Worm (Caenorhabditis elegans) whole organism, young adult: ENCODE results near the gene T19C4.24.

Source experiments
- F22D6.2 ChIP-seq: sonication (generic microtip); optimal IDR thresholded peaks from 2 replicates; lab custom pipeline; 2016; ENCODE audit warnings: mild to moderate bottlenecking, missing genetic modification characterization, missing compliant biosample characterization
- F33H1.4 ChIP-seq: fragments of 200-800 bp; sonication (Bioruptor generic); IDR thresholded peaks from 2 replicates; pipeline ENCODE4 v1.3.6; 2022; ENCODE audit warnings: missing genetic modification reagents, missing genetic modification characterization, missing compliant biosample characterization
- K12H6.12 ChIP-seq: fragments of 200-800 bp; sonication (Bioruptor generic); optimal IDR thresholded peaks from 2 replicates; lab custom pipeline; 2018; ENCODE audit warnings: mild to moderate bottlenecking, missing genetic modification characterization, missing compliant biosample characterization
- Y56A3A.18 ChIP-seq: fragments of 200-800 bp; sonication (Bioruptor generic); IDR thresholded peaks from 2 replicates; pipeline ENCODE4 v1.3.6; 2022; ENCODE audit warnings: missing genetic modification reagents, missing genetic modification characterization, missing compliant biosample characterization
- Y79H2A.3 ChIP-seq: fragments of 200-800 bp; sonication (Bioruptor generic); conservative IDR thresholded peaks from 2 replicates; pipeline ENCODE4 v1.3.6; 2022; ENCODE audit warnings: missing genetic modification reagents, missing genetic modification characterization, missing compliant biosample characterization
- Y95B8A.8 ChIP-seq: fragments of 200-800 bp; sonication (Bioruptor generic); IDR thresholded peaks from 2 replicates; pipeline ENCODE4 v1.3.6; 2022; ENCODE audit warnings: missing genetic modification reagents, missing genetic modification characterization, missing compliant biosample characterization
- ZK185.1 ChIP-seq: sonication (generic microtip); optimal IDR thresholded peaks from 2 replicates; lab custom pipeline; 2016; ENCODE audit warnings: mild to moderate bottlenecking, missing genetic modification characterization, missing compliant biosample characterization; ENCODE audit not compliant: poor library complexity, severe bottlenecking
- akir-1 ChIP-seq: fragments of 200-800 bp; sonication (Bioruptor generic); optimal IDR thresholded peaks from 2 replicates; lab custom pipeline; 2018; ENCODE audit warnings: mild to moderate bottlenecking, missing genetic modification characterization, moderate library complexity, missing compliant biosample characterization
- ama-1 ChIP-seq, 3 experiments: fragments of 150-350 bp in 1 of 3; sonication (generic microtip) in 2 of 3; optimal IDR thresholded peaks; 2 replicates each; lab custom pipeline; 2014 to 2018; ENCODE audit warnings: missing biosample characterization in 2 of 3, missing genetic modification characterization in 2 of 3, missing genetic modification reagents in 2 of 3
- athp-1 ChIP-seq: sonication (generic microtip); optimal IDR thresholded peaks from 2 replicates; lab custom pipeline; 2017; ENCODE audit warnings: mild to moderate bottlenecking, missing genetic modification characterization, missing compliant biosample characterization
- attf-6 ChIP-seq: fragments of 200-800 bp; sonication (Bioruptor generic); IDR thresholded peaks from 2 replicates; pipeline ENCODE4 v1.3.6; 2022; ENCODE audit warnings: missing genetic modification reagents, missing genetic modification characterization, missing compliant biosample characterization
- egl-44 ChIP-seq: fragments of 200-800 bp; sonication (Bioruptor generic); IDR thresholded peaks from 2 replicates; pipeline ENCODE4 v1.3.6; 2022; ENCODE audit warnings: missing genetic modification reagents, missing genetic modification characterization, missing compliant biosample characterization
- ekl-4 ChIP-seq: fragments of 200-800 bp; sonication (Bioruptor generic); IDR thresholded peaks from 2 replicates; pipeline ENCODE4 v1.3.6; 2022; ENCODE audit warnings: missing genetic modification reagents, missing genetic modification characterization, missing compliant biosample characterization
- ets-4 ChIP-seq: fragments of 200-800 bp; sonication (Bioruptor generic); optimal IDR thresholded peaks from 2 replicates; lab custom pipeline; 2018; ENCODE audit warnings: mild to moderate bottlenecking, missing genetic modification characterization, missing compliant biosample characterization
- hlh-12 ChIP-seq: sonication (generic microtip); optimal IDR thresholded peaks from 2 replicates; lab custom pipeline; 2016; ENCODE audit warnings: missing genetic modification characterization, missing compliant biosample characterization
- lin-26 ChIP-seq: fragments of 200-800 bp; sonication (Bioruptor generic); IDR thresholded peaks from 2 replicates; pipeline ENCODE4 v1.3.6; 2022; ENCODE audit warnings: missing genetic modification reagents, missing genetic modification characterization, missing compliant biosample characterization
- lin-54 ChIP-seq: fragments of 200-800 bp; sonication (Bioruptor generic); optimal IDR thresholded peaks from 2 replicates; lab custom pipeline; 2018; ENCODE audit warnings: mild to moderate bottlenecking, missing genetic modification characterization, missing compliant biosample characterization
- lsl-1 ChIP-seq: fragments of 200-800 bp; sonication (Bioruptor generic); optimal IDR thresholded peaks from 2 replicates; lab custom pipeline; 2018; ENCODE audit warnings: mild to moderate bottlenecking, missing genetic modification characterization, moderate library complexity, missing compliant biosample characterization
- lsy-27 ChIP-seq: sonication (generic microtip); optimal IDR thresholded peaks from 2 replicates; lab custom pipeline; 2017; ENCODE audit warnings: missing genetic modification characterization, mild to moderate bottlenecking, missing compliant biosample characterization, antibody characterized with exemption, missing genotype, borderline replicate concordance; ENCODE audit not compliant: insufficient read depth
- mcd-1 ChIP-seq: fragments of 200-800 bp; sonication (Bioruptor generic); IDR thresholded peaks from 2 replicates; pipeline ENCODE4 v1.3.6; 2022; ENCODE audit warnings: missing genetic modification reagents, missing genetic modification characterization, missing compliant biosample characterization
- mxl-1 ChIP-seq: sonication (generic microtip); optimal IDR thresholded peaks from 2 replicates; lab custom pipeline; 2016; ENCODE audit warnings: missing genetic modification characterization, missing compliant biosample characterization
- nfya-1 ChIP-seq: sonication (generic microtip); optimal IDR thresholded peaks from 2 replicates; lab custom pipeline; 2017; ENCODE audit warnings: antibody characterized with exemption, missing compliant biosample characterization, missing genetic modification characterization, borderline replicate concordance; ENCODE audit not compliant: insufficient read depth
- nfya-2 ChIP-seq: fragments of 200-800 bp; sonication (Bioruptor generic); IDR thresholded peaks from 2 replicates; pipeline ENCODE4 v1.3.6; 2022; ENCODE audit warnings: missing genetic modification reagents, missing genetic modification characterization, missing compliant biosample characterization
- nfyb-1 ChIP-seq: fragments of 200-800 bp; sonication (Bioruptor generic); IDR thresholded peaks from 2 replicates; pipeline ENCODE4 v1.3.6; 2022; ENCODE audit warnings: missing genetic modification reagents, missing genetic modification characterization, missing compliant biosample characterization
- pbrm-1 ChIP-seq: fragments of 200-800 bp; sonication (Bioruptor generic); IDR thresholded peaks from 2 replicates; pipeline ENCODE4 v1.3.6; 2022; ENCODE audit warnings: missing genetic modification reagents, missing genetic modification characterization, missing compliant biosample characterization
- rcor-1 ChIP-seq: fragments of 200-800 bp; sonication (Bioruptor generic); IDR thresholded peaks from 2 replicates; pipeline ENCODE4 v1.3.6; 2022; ENCODE audit warnings: missing genetic modification reagents, missing genetic modification characterization, missing compliant biosample characterization
- repo-1 ChIP-seq: sonication (generic microtip); optimal IDR thresholded peaks from 2 replicates; lab custom pipeline; 2017; ENCODE audit warnings: mild to moderate bottlenecking, missing genetic modification characterization, missing compliant biosample characterization
- sdz-38 ChIP-seq: sonication (generic microtip); optimal IDR thresholded peaks from 2 replicates; lab custom pipeline; 2016; ENCODE audit warnings: missing genotype, missing genetic modification characterization, missing compliant biosample characterization
- snpc-4 ChIP-seq, 5 experiments: fragments of 150-350 bp in 1 of 5; sonication (generic microtip) in 4 of 5; optimal IDR thresholded peaks; 2 replicates each; lab custom pipeline; 2014 to 2018; ENCODE audit warnings: missing genetic modification characterization in 5 of 5, missing biosample characterization in 3 of 5, antibody characterized with exemption in 2 of 5, mild to moderate bottlenecking in 2 of 5, missing compliant biosample characterization in 2 of 5, missing genotype in 2 of 5, moderate library complexity in 2 of 5, missing genetic modification reagents in 1 of 5
- somi-1 ChIP-seq: fragments of 200-800 bp; sonication (Bioruptor generic); optimal IDR thresholded peaks from 2 replicates; lab custom pipeline; 2018; ENCODE audit warnings: mild to moderate bottlenecking, missing genetic modification characterization, missing compliant biosample characterization
- unc-62 ChIP-seq: fragments of 150-350 bp; optimal IDR thresholded peaks from 2 replicates; lab custom pipeline; 2014; ENCODE audit warnings: missing biosample characterization, missing genetic modification reagents, missing genetic modification characterization
- ztf-22 ChIP-seq: fragments of 200-800 bp; sonication (Bioruptor generic); optimal IDR thresholded peaks from 2 replicates; lab custom pipeline; 2018; ENCODE audit warnings: mild to moderate bottlenecking, missing genetic modification characterization, moderate library complexity, missing compliant biosample characterization
- ztf-26 ChIP-seq: sonication (generic microtip); optimal IDR thresholded peaks from 2 replicates; lab custom pipeline; 2017; ENCODE audit warnings: missing genetic modification characterization, missing compliant biosample characterization
- ztf-28 ChIP-seq: fragments of 200-800 bp; sonication (Bioruptor generic); IDR thresholded peaks from 2 replicates; pipeline ENCODE4 v1.3.6; 2022; ENCODE audit warnings: missing genetic modification reagents, missing genetic modification characterization, missing compliant biosample characterization

T19C4.24 gene

DNA sequence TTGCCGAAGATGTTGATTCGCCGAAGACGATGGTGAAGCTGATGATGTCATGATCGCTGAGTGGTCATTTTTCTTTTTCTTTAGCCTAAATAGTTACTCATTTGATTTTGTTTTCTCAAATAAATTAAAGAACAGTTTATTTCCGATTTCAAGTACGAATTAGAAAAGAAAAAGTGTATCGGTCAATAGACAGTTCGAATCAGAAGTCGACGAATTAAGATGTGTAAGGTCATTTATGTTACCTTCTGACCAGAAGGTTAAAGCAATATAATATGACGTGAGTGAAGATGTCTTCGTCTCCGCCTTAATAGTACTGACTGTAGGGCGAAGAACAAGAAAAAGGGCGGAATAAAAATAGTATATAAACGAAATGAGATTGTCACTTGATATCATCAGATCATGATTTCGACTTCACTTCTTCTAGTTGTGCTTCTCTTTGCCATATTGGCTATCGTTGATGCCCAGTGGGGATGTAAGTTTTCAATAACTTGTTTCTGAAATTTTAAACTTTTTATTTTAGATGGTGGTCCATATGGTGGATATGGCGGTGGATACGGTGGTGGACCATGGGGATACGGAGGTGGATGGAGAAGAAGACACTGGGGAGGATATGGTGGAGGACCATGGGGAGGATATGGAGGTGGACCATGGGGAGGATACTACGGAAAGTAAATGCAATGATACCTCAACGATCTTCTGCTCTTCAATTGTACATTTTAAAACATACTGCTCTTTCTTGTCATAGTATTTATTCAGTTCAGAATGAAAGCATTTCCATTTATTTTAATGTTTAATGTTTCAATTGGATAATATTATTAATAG lies at the start of gene T19C4.24, which contains the start of gene nlp-33:
TSS of gene T19C4.24 (minus strand) at position 51 of the 822 bp plus-strand sequence.
TSS of gene nlp-33 (plus strand) at position 389 of the 822 bp plus-strand sequence.
- TF ChIP-seq ama-1 (optimal IDR thresholded peaks at IDR 0.05; lab: Kevin White, UChicago) (peak; percentile 71), ama-1 (GFP tag; optimal IDR thresholded peaks at IDR 0.05; lab: Kevin White, UChicago) (no peak), repo-1 (tag; lab: Kevin White, UChicago) (peak; percentile 17), mcd-1 (GFP tag; lab: Robert Waterston, UW) (peak; percentile 34; the same call in 1 of the 2 replicates), Y95B8A.8 (no peak)

- TF ChIP-seq F22D6.2 (no peak), Y56A3A.18 (no peak), ets-4 (no peak), Y79H2A.3 (no peak), nfya-1 (tag; lab: Kevin White, UChicago) (no peak), lsy-27 (no peak), rcor-1 (GFP tag; lab: Robert Waterston, UW) (no peak), lsl-1 (GFP tag; lab: Kevin White, UChicago) (no peak), hlh-12 (tag; lab: Kevin White, UChicago) (no peak), pbrm-1 (GFP tag; lab: Robert Waterston, UW) (no peak), ztf-28 (GFP tag; lab: Robert Waterston, UW) (no peak), F33H1.4 (GFP tag; lab: Robert Waterston, UW) (no peak), nfya-2 (no peak), somi-1 (no peak), ekl-4 (GFP tag; lab: Robert Waterston, UW) (no peak), lin-26 (GFP tag; lab: Robert Waterston, UW) (no peak)
These were observed 49.3 kb upstream of the T19C4.24 start, which contains the start of gene clc-6 for ce11 chrV:11196109-11196508. TSS of gene clc-6 (minus strand) at chrV:11196209.

DNA sequence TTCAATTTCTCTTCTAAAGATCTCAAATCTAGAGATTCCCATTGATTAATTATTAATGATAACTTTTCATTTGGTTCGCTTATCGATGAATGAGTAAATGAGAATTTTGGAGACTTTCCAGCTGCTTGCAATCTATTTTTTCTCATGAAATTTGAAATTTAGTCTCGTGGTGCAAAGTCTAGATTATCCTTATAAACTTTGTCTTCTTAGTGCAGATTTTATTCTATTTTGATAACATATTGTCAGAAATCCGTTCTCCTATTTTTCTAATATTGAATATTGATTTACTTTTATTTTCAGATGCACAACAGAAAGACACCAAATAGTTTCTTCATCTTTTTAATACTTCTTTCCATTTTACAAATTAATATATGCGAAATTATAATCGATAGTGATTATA lies 44.2 kb upstream of the T19C4.24 start, which contains the start of gene lgc-49:
TSS of gene lgc-49 (plus strand) at position 301 of the 400 bp plus-strand sequence.
- TF ChIP-seq athp-1 (tag; lab: Kevin White, UChicago) (no peak), ztf-22 (no peak), F22D6.2 (no peak), ztf-26 (no peak), lin-26 (GFP tag; lab: Robert Waterston, UW) (no peak), akir-1 (no peak), repo-1 (tag; lab: Kevin White, UChicago) (no peak), egl-44 (GFP tag; lab: Robert Waterston, UW) (no peak), snpc-4 (GFP tag; optimal IDR thresholded peaks at IDR 0.05; lab: Kevin White, UChicago) (no peak), snpc-4 (tag; optimal IDR thresholded peaks at IDR 0.05; lab: Kevin White, UChicago) (no peak), lin-54 (GFP tag; lab: Kevin White, UChicago) (no peak), ZK185.1 (tag; lab: Kevin White, UChicago) (no peak), attf-6 (GFP tag; lab: Robert Waterston, UW) (no peak), K12H6.12 (no peak), unc-62 (no peak), sdz-38 (tag; lab: Kevin White, UChicago) (no peak), nfyb-1 (no peak), mxl-1 (tag; lab: Kevin White, UChicago) (no peak)
